Fruit fly (Drosophila melanogaster) Kc167 (cell line): ENCODE results near the gene Gr93d.

Experiments used
- Sin3A ChIP-seq: fragments of >200 bp; optimal IDR thresholded peaks from 2 replicates; lab custom pipeline; 2018; ENCODE audit warnings: missing external identifiers
- psq ChIP-seq: fragments of >200 bp; optimal IDR thresholded peaks from 2 replicates; lab custom pipeline; 2017; ENCODE audit warnings: missing external identifiers
- ttk ChIP-seq: sonication (Bioruptor generic); optimal IDR thresholded peaks from 2 replicates; lab custom pipeline; 2017; ENCODE audit warnings: missing external identifiers

- no peak for TF ChIP-seq Sin3A
- TF ChIP-seq ttk (lab: Kevin White, UChicago), result no peak
- TF ChIP-seq psq (lab: Kevin White, UChicago), result no peak
Measured at dm6 chr3R:21835388-21836200, 10.9 kb downstream of the Gr93d start.
